Fruit fly (Drosophila melanogaster): ENCODE data around the gene noc.

noc gene

DNA sequence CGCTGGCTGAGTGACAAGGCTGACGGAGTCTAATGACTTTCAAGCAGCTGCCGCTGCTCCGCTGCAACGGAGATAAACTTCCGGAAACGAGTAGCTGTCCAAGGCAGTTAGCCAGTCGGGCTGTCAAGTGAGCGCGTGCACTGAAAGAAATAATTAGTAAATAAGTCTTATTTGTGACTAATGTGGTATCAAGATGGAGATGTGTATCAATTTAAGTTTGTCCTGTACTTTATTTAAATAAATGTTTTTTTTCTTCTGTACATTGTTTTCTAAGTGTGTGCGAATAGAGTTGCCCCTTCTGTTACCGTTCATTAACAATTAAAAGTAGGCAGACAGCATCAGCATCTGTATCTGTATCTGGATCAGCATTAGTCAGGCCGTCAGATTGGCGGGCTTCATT lies 39.4 kb upstream of the noc start (continued):
- TF ChIP-seq Sox102F (GFP tag; optimal IDR thresholded peaks at IDR 0.05) (peak; percentile 19), Hr78 (GFP tag; optimal IDR thresholded peaks at IDR 0.05) (no peak), sd (tag; optimal IDR thresholded peaks at IDR 0.05) (no peak), mam (GFP tag; optimal IDR thresholded peaks at IDR 0.05) (no peak), tup (GFP tag; optimal IDR thresholded peaks at IDR 0.05) (no peak), zen2 (GFP tag; IDR thresholded peaks at IDR 0.05; ENCODE audit: partially characterized antibody) (no peak), CG11398 (GFP tag; optimal IDR thresholded peaks at IDR 0.05) (no peak), CG4730 (GFP tag; IDR thresholded peaks at IDR 0.05) (no peak), crol (GFP tag; IDR thresholded peaks at IDR 0.05) (no peak), phol (tag; optimal IDR thresholded peaks at IDR 0.05) (peak; percentile 12), Drgx (GFP tag; IDR thresholded peaks at IDR 0.05) (peak; percentile 57), unpg (GFP tag; optimal IDR thresholded peaks at IDR 0.05) (no peak), Asciz (GFP tag; optimal IDR thresholded peaks at IDR 0.05) (no peak), Med (GFP tag) (peak; percentile 60), chinmo (GFP tag; IDR thresholded peaks at IDR 0.05; ENCODE audit: partially characterized antibody) (no peak), CG11085 (GFP tag; IDR thresholded peaks at IDR 0.05) (no peak), CG14667 (GFP tag; IDR thresholded peaks at IDR 0.05) (no peak), CG32772 (GFP tag; IDR thresholded peaks at IDR 0.05) (no peak), croc (GFP tag; conservative IDR thresholded peaks at IDR 0.05) (no peak), Deaf1 (tag; optimal IDR thresholded peaks at IDR 0.05) (no peak), PHDP (tag; optimal IDR thresholded peaks at IDR 0.05) (no peak), CG18619 (GFP tag; optimal IDR thresholded peaks at IDR 0.05) (no peak), hth (optimal IDR thresholded peaks at IDR 0.05) (no peak), caup (GFP tag; optimal IDR thresholded peaks at IDR 0.05; ENCODE audit: severe bottlenecking) (no peak), cad (GFP tag; optimal IDR thresholded peaks at IDR 0.05) (no peak), CG13287 (GFP tag; IDR thresholded peaks at IDR 0.05; ENCODE audit: partially characterized antibody) (no peak), CG10654 (GFP tag; optimal IDR thresholded peaks at IDR 0.05) (no peak), Lpt (GFP tag; optimal IDR thresholded peaks at IDR 0.05) (no peak), so (GFP tag; IDR thresholded peaks at IDR 0.05) (0 out of 3 replicates have a peak, but pooled peaks have one; percentile 15), CG3847 (GFP tag; IDR thresholded peaks at IDR 0.05) (no peak), gsb-n (tag; optimal IDR thresholded peaks at IDR 0.05) (no peak), wor (GFP tag; IDR thresholded peaks at IDR 0.05) (no peak), danr (GFP tag; IDR thresholded peaks at IDR 0.05) (no peak), Myb (GFP tag; optimal IDR thresholded peaks at IDR 0.05) (no peak), Lim3 (GFP tag; IDR thresholded peaks at IDR 0.05) (no peak), ro (GFP tag; IDR thresholded peaks at IDR 0.05) (no peak), CG11723 (GFP tag; optimal IDR thresholded peaks at IDR 0.05) (no peak), az2 (GFP tag; optimal IDR thresholded peaks at IDR 0.05) (no peak), CG3281 (GFP tag; optimal IDR thresholded peaks at IDR 0.05) (no peak), CG2712 (tag; optimal IDR thresholded peaks at IDR 0.05) (peak; percentile 36), Bgb (GFP tag; IDR thresholded peaks at IDR 0.05; ENCODE audit: partially characterized antibody) (no peak), CG9609 (GFP tag; optimal IDR thresholded peaks at IDR 0.05) (peak; percentile 11), CG18599 (GFP tag; optimal IDR thresholded peaks at IDR 0.05) (no peak), chm (GFP tag; IDR thresholded peaks at IDR 0.05) (0 out of 2 replicates have a peak, but pooled peaks have one; percentile 14), CG1024 (GFP tag; IDR thresholded peaks at IDR 0.05) (no peak), ken (GFP tag; IDR thresholded peaks at IDR 0.05) (0 out of 3 replicates have a peak, but pooled peaks have one; percentile 34), CG8388 (GFP tag; optimal IDR thresholded peaks at IDR 0.05) (no peak), H2.0 (GFP tag; IDR thresholded peaks at IDR 0.05) (no peak), hkb (optimal IDR thresholded peaks at IDR 0.05) (no peak), hkb (GFP tag; IDR thresholded peaks at IDR 0.05) (no peak), scrt (GFP tag; optimal IDR thresholded peaks at IDR 0.05) (no peak), CrebB (tag; optimal IDR thresholded peaks at IDR 0.05) (no peak)

All from whole organism, embryonic.